Worm (Caenorhabditis elegans) whole organism, L4 larva: Measurements from ENCODE around the gene Y73C8B.9.

Experiments
- F26F4.8 ChIP-seq: fragments of 200-800 bp; sonication (Bioruptor generic); conservative IDR thresholded peaks from 2 replicates; pipeline ENCODE4 v1.3.6; 2022; ENCODE audit warnings: missing genetic modification characterization, missing compliant biosample characterization
- R02D3.7 ChIP-seq: fragments of 150-350 bp; sonication (generic microtip); optimal IDR thresholded peaks from 3 replicates; lab custom pipeline; 2014; ENCODE audit warnings: missing biosample characterization, missing genetic modification characterization
- T20F7.1 ChIP-seq: fragments of 200-800 bp; sonication (Bioruptor generic); optimal IDR thresholded peaks from 2 replicates; lab custom pipeline; 2018; ENCODE audit warnings: mild to moderate bottlenecking, missing genetic modification characterization, missing compliant biosample characterization
- aha-1 ChIP-seq: fragments of 150-350 bp; peaks from one replicate; lab custom pipeline; 2014; ENCODE audit warnings: missing biosample characterization, missing genetic modification characterization
- aly-2 ChIP-seq: sonication (generic microtip); optimal IDR thresholded peaks from 2 replicates; lab custom pipeline; 2018; ENCODE audit warnings: missing biosample characterization, missing genetic modification characterization
- attf-4 ChIP-seq: sonication (generic microtip); optimal IDR thresholded peaks from 3 replicates; lab custom pipeline; 2017; ENCODE audit warnings: missing biosample characterization, missing genetic modification characterization
- daf-12 ChIP-seq: fragments of 150-350 bp; optimal IDR thresholded peaks from 2 replicates; lab custom pipeline; 2014; ENCODE audit warnings: missing biosample characterization, missing genetic modification reagents, missing genetic modification characterization
- dmd-8 ChIP-seq: fragments of 200-800 bp; sonication (Bioruptor generic); IDR thresholded peaks from 2 replicates; pipeline ENCODE4 v1.3.6; 2022; ENCODE audit warnings: missing genetic modification characterization, missing compliant biosample characterization
- egl-27 ChIP-seq: sonication (generic microtip); optimal IDR thresholded peaks from 3 replicates; lab custom pipeline; 2017; ENCODE audit warnings: missing biosample characterization, missing genetic modification reagents, missing genetic modification characterization
- fos-1 ChIP-seq: fragments of 150-350 bp; optimal IDR thresholded peaks from 2 replicates; lab custom pipeline; 2014; ENCODE audit warnings: missing biosample characterization, missing genetic modification characterization
- hlh-30 ChIP-seq: sonication (generic microtip); optimal IDR thresholded peaks from 2 replicates; lab custom pipeline; 2017; ENCODE audit warnings: antibody characterized with exemption, mild to moderate bottlenecking, missing genetic modification characterization, missing compliant biosample characterization; ENCODE audit not compliant: insufficient read depth
- lim-7 ChIP-seq: fragments of 200-800 bp; sonication (Bioruptor generic); IDR thresholded peaks from 2 replicates; pipeline ENCODE4 v1.3.6; 2022; ENCODE audit warnings: missing genetic modification characterization, missing compliant biosample characterization
- lin-13 ChIP-seq: fragments of 150-350 bp; optimal IDR thresholded peaks from 2 replicates; lab custom pipeline; 2014; ENCODE audit warnings: missing biosample characterization, missing genetic modification reagents, missing genetic modification characterization
- lin-39 ChIP-seq: fragments of 150-350 bp; optimal IDR thresholded peaks from 2 replicates; lab custom pipeline; 2014; ENCODE audit warnings: missing biosample characterization, missing genetic modification reagents, missing genetic modification characterization
- mdt-29 ChIP-seq: fragments of 200-800 bp; sonication (Bioruptor generic); IDR thresholded peaks from 2 replicates; pipeline ENCODE4 v1.3.6; 2022; ENCODE audit warnings: missing genetic modification reagents, missing genetic modification characterization, missing compliant biosample characterization
- mes-2 ChIP-seq: sonication (generic microtip); optimal IDR thresholded peaks from 2 replicates; lab custom pipeline; 2016; ENCODE audit warnings: missing genotype, mild to moderate bottlenecking, missing genetic modification characterization, missing compliant biosample characterization; ENCODE audit not compliant: poor library complexity, severe bottlenecking
- mxl-2 ChIP-seq: fragments of 200-800 bp; sonication (Bioruptor generic); conservative IDR thresholded peaks from 2 replicates; pipeline ENCODE4 v1.3.6; 2022; ENCODE audit warnings: missing genetic modification reagents, missing genetic modification characterization, missing compliant biosample characterization
- nhr-10 ChIP-seq: fragments of 150-350 bp; optimal IDR thresholded peaks from 2 replicates; lab custom pipeline; 2014; ENCODE audit warnings: missing biosample characterization, missing genetic modification characterization
- nhr-11 ChIP-seq: fragments of 150-350 bp; optimal IDR thresholded peaks from 2 replicates; lab custom pipeline; 2014; ENCODE audit warnings: missing biosample characterization, missing genetic modification characterization
- nhr-41 ChIP-seq: fragments of 200-800 bp; sonication (Bioruptor generic); IDR thresholded peaks from 2 replicates; pipeline ENCODE4 v1.3.6; 2022; ENCODE audit warnings: missing genetic modification reagents, missing genetic modification characterization, missing compliant biosample characterization
- nhr-48 ChIP-seq: sonication (generic microtip); optimal IDR thresholded peaks from 2 replicates; lab custom pipeline; 2016; ENCODE audit warnings: mild to moderate bottlenecking, missing genetic modification characterization, missing compliant biosample characterization
- saeg-2 ChIP-seq: fragments of 200-800 bp; sonication (Bioruptor generic); IDR thresholded peaks from 2 replicates; pipeline ENCODE4 v1.3.6; 2022; ENCODE audit warnings: missing genetic modification reagents, missing genetic modification characterization, missing compliant biosample characterization
- sdz-12 ChIP-seq: fragments of 200-800 bp; sonication (Bioruptor generic); optimal IDR thresholded peaks from 2 replicates; lab custom pipeline; 2018; ENCODE audit warnings: mild to moderate bottlenecking, missing genetic modification characterization, missing compliant biosample characterization
- set-16 ChIP-seq: fragments of 200-800 bp; sonication (Bioruptor generic); IDR thresholded peaks from 2 replicates; pipeline ENCODE4 v1.3.6; 2022; ENCODE audit warnings: missing genetic modification reagents, missing genetic modification characterization, missing compliant biosample characterization
- snpc-4 ChIP-seq: fragments of 150-350 bp; optimal IDR thresholded peaks from 2 replicates; lab custom pipeline; 2014; ENCODE audit warnings: missing biosample characterization, missing genetic modification characterization
- spr-1 ChIP-seq: sonication (generic microtip); optimal IDR thresholded peaks from 2 replicates; lab custom pipeline; 2016; ENCODE audit warnings: mild to moderate bottlenecking, missing genetic modification characterization, missing compliant biosample characterization
- unc-62 ChIP-seq, 3 experiments: fragments of 150-350 bp in 1 of 3; sonication (generic microtip); optimal IDR thresholded peaks in 2 of 3; peaks in 1 of 3; 1 replicate in 1 of 3; 2 replicates in 2 of 3; lab custom pipeline; 2014 to 2017; ENCODE audit warnings: missing biosample characterization in 3 of 3, missing genetic modification characterization in 3 of 3, missing genetic modification reagents in 3 of 3, missing genotype in 1 of 3
- zag-1 ChIP-seq: fragments of 150-350 bp; optimal IDR thresholded peaks from 2 replicates; lab custom pipeline; 2014; ENCODE audit warnings: missing biosample characterization, missing genetic modification characterization
- zip-11 ChIP-seq: fragments of 200-800 bp; sonication (Bioruptor generic); IDR thresholded peaks from 2 replicates; pipeline ENCODE4 v1.3.6; 2022; ENCODE audit warnings: missing genetic modification characterization, missing compliant biosample characterization
- ztf-7 ChIP-seq: fragments of 150-350 bp; optimal IDR thresholded peaks from 2 replicates; lab custom pipeline; 2014; ENCODE audit warnings: missing biosample characterization, missing genetic modification characterization

Gene Y73C8B.9

ce11 chrV:3193091-3193608 lies at the start of gene Y73C8B.9, which contains the start of gene Y73C8B.3 (continued):
- TF ChIP-seq T20F7.1 (GFP tag; lab: Kevin White, UChicago): no peak
- TF ChIP-seq aha-1 (tag; lab: Kevin White, UChicago): peak; percentile 95
- TF ChIP-seq fos-1 (tag; lab: Kevin White, UChicago): no peak
- TF ChIP-seq nhr-48 (tag; lab: Kevin White, UChicago): peak; percentile 76

DNA sequence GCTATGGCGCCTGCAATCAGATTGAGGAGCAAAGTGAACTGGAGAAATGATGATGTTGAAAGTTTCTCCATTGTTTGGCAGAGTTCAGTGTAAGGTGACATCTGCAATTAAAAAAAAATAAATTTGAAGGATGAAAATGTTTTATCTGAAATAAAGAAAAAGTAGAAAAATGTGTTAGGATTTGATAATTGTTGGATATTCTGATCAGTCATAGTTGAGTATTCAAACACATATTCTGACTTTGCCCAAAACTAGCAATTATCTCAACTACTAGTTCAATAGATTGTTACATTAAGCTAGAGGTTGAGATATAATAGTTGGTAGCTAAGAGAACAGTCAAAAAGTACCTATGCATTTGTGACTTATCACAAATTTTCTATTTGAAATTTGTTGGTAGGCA lies 48.9 kb upstream of the Y73C8B.9 start, which contains the start of gene srab-10:
Gene srab-10 (minus strand): TSS at position 101 of the 400 bp plus-strand sequence.
- TF ChIP-seq fos-1 (tag; lab: Kevin White, UChicago): no peak
- TF ChIP-seq lin-13: no peak
- TF ChIP-seq zip-11 (GFP tag; lab: Robert Waterston, UW): no peak
- no peak for TF ChIP-seq spr-1 (tag; lab: Kevin White, UChicago)
- TF ChIP-seq zag-1 (tag; lab: Kevin White, UChicago): no peak
- TF ChIP-seq mes-2 (tag; lab: Kevin White, UChicago): no peak
- no peak for TF ChIP-seq F26F4.8 (GFP tag; lab: Robert Waterston, UW)
- no peak for TF ChIP-seq attf-4
- no peak for TF ChIP-seq nhr-10 (tag; lab: Kevin White, UChicago)
- TF ChIP-seq R02D3.7 (tag; lab: Kevin White, UChicago): no peak
- no peak for TF ChIP-seq aly-2 (tag; lab: Kevin White, UChicago)
- no peak for TF ChIP-seq aha-1 (tag; lab: Kevin White, UChicago)
- TF ChIP-seq dmd-8 (GFP tag; lab: Robert Waterston, UW): no peak
- TF ChIP-seq mdt-29 (GFP tag; lab: Robert Waterston, UW): no peak
- no peak for TF ChIP-seq ztf-7 (tag; lab: Kevin White, UChicago)
- no peak for TF ChIP-seq hlh-30 (tag; lab: Kevin White, UChicago)
- no peak for TF ChIP-seq daf-12 (tag; lab: Kevin White, UChicago)

DNA sequence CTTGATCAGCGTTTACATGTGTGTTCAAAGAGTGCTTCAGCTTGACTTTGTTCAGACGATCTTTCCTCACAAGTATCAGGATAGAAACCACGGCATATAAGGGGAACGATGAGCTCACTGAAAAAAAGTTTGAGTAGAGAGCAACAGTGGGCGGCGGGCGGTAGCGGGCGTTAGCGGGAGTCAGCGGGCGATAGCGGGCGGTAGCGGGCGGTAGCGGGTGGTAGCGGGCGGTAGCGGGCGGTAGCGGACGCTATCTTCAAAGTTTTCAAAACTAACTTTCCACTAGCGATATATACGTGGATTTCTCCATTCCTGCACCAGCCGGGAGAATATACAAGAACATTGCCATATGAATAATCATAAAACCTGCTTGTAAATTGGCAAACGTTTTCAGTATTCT lies 48.1 kb upstream of the Y73C8B.9 start:
- TF ChIP-seq set-16 (GFP tag; lab: Robert Waterston, UW) (peak; percentile 86), mdt-29 (GFP tag; lab: Robert Waterston, UW) (no peak)

DNA sequence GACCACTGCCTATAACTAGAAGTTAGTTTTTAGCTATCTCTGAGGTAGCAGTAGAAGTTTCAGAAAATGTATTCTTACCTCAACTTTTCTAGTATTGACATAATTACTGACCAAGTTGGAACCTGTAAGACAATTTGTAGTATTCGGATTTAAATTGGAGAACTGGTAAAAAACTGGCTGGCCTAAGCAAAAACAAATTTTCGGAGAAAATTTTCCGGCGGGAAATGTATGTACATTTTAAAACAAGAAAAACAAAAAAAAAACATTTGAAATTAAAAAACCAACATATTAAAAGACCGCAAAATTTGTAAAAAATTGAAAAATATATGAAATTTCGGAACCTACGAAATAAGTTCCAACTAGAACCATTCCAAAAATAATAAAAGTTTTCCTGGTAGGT lies 46.4 kb upstream of the Y73C8B.9 start, which contains the start of gene srab-11:
Gene srab-11 (minus strand): TSS at position 101 of the 400 bp plus-strand sequence.
- TF ChIP-seq sdz-12 (GFP tag; lab: Kevin White, UChicago) (no peak), aha-1 (tag; lab: Kevin White, UChicago) (peak; percentile 6), egl-27 (no peak), lin-39 (tag; lab: Kevin White, UChicago) (no peak), lim-7 (GFP tag; lab: Robert Waterston, UW) (no peak)
- TF ChIP-seq, all 104 proteins: peak for 1

- TF ChIP-seq lin-39 (tag; lab: Kevin White, UChicago): no peak
- TF ChIP-seq nhr-41 (GFP tag; lab: Robert Waterston, UW): 0 out of 2 replicates have a peak, but pooled peaks have one; percentile 6
- TF ChIP-seq unc-62 (GFP tag; optimal IDR thresholded peaks at IDR 0.05 in 1 of 2; lab: Kevin White, UChicago): no peak
- TF ChIP-seq unc-62 (tag; optimal IDR thresholded peaks at IDR 0.05; lab: Kevin White, UChicago): no peak
- TF ChIP-seq saeg-2: 0 out of 2 replicates have a peak, but pooled peaks have one; percentile 38
- TF ChIP-seq nhr-11 (tag; lab: Kevin White, UChicago): no peak
- no peak for TF ChIP-seq snpc-4 (tag; lab: Kevin White, UChicago)
- peak; percentile 73 for TF ChIP-seq aha-1 (tag; lab: Kevin White, UChicago)
- TF ChIP-seq mxl-2 (GFP tag; lab: Robert Waterston, UW): no peak
- no peak for TF ChIP-seq dmd-8 (GFP tag; lab: Robert Waterston, UW)
- TF ChIP-seq set-16 (GFP tag; lab: Robert Waterston, UW): peak; percentile 91
- TF ChIP-seq, all 104 proteins: peak for 4
Measured at ce11 chrV:3149910-3150428, 43.4 kb upstream of the Y73C8B.9 start.
